Worm (Caenorhabditis elegans): Measurements from ENCODE around the gene ttr-35.
A peak's percentile ranks its signal among the peaks of the same experiment; 100 is the strongest.

Gene ttr-35

ce11 chrX:6552806-6553337 lies 40.8 kb downstream of the ttr-35 start, which contains the start of gene svh-2:
Gene svh-2 (plus strand): TSS chrX:6553287.
- peak; percentile 43 for TF ChIP-seq rnt-1 (tag; optimal IDR thresholded peaks at IDR 0.05)
- no peak for TF ChIP-seq tlp-1 (tag; optimal IDR thresholded peaks at IDR 0.05)
- TF ChIP-seq ets-5 (GFP tag; IDR thresholded peaks at IDR 0.05) = no peak
- TF ChIP-seq dsc-1 (tag; optimal IDR thresholded peaks at IDR 0.05) = peak; percentile 41
- peak; percentile 50 for TF ChIP-seq lin-14 (GFP tag; optimal IDR thresholded peaks at IDR 0.05)
- peak in 1 of 2 experiments; percentile 0 for TF ChIP-seq lsy-2 (tag; optimal IDR thresholded peaks at IDR 0.05)
- TF ChIP-seq nhr-71 (tag; optimal IDR thresholded peaks at IDR 0.05) = peak; percentile 2
- TF ChIP-seq lin-39 (tag; optimal IDR thresholded peaks at IDR 0.05) = no peak
- TF ChIP-seq ceh-82 (tag; optimal IDR thresholded peaks at IDR 0.05) = peak in 1 of 3 experiments; percentile 3

ce11 chrX:6553634-6554033 lies 41.5 kb downstream of the ttr-35 start:
- TF ChIP-seq nhr-20 (tag; optimal IDR thresholded peaks at IDR 0.05) (no peak), ztf-4 (tag; optimal IDR thresholded peaks at IDR 0.05) (no peak), mdl-1 (tag; optimal IDR thresholded peaks at IDR 0.05) (no peak), pax-3 (tag; optimal IDR thresholded peaks at IDR 0.05) (no peak), unc-130 (tag; optimal IDR thresholded peaks at IDR 0.05) (no peak), dpl-1 (GFP tag; optimal IDR thresholded peaks at IDR 0.05) (no peak), irx-1 (tag; optimal IDR thresholded peaks at IDR 0.05) (no peak), ceh-88 (GFP tag; IDR thresholded peaks at IDR 0.05) (no peak)

- TF ChIP-seq C16A3.4 (tag; optimal IDR thresholded peaks at IDR 0.05) (no peak), mdl-1 (tag; optimal IDR thresholded peaks at IDR 0.05) (no peak), rnt-1 (tag; optimal IDR thresholded peaks at IDR 0.05) (no peak), isw-1 (GFP tag; IDR thresholded peaks at IDR 0.05) (no peak), nhr-76 (tag; optimal IDR thresholded peaks at IDR 0.05) (no peak), ceh-8 (GFP tag; optimal IDR thresholded peaks at IDR 0.05) (no peak), elt-3 (tag; optimal IDR thresholded peaks at IDR 0.05) (no peak), pqm-1 (tag; optimal IDR thresholded peaks at IDR 0.05) (no peak), nhr-71 (tag; optimal IDR thresholded peaks at IDR 0.05) (no peak), ama-1 (optimal IDR thresholded peaks at IDR 0.05) (no peak), nhr-90 (tag; optimal IDR thresholded peaks at IDR 0.05; ENCODE audit: poor library complexity) (no peak)
Observed at ce11 chrX:6560495-6560894, 48.4 kb downstream of the ttr-35 start.

ce11 chrX:6562378-6562856 lies 50.3 kb downstream of the ttr-35 start, which contains the start of gene aaim-1:
Gene aaim-1 (minus strand): TSS chrX:6562428.
- TF ChIP-seq hpl-2 (GFP tag; optimal IDR thresholded peaks at IDR 0.05) = no peak

Measured in whole organism, L1 larva.